Worm (Caenorhabditis elegans): ENCODE measurements around the gene C27D9.1.

Gene C27D9.1

ce11 chrII:4739984-4740462, 13.2 kb upstream of the C27D9.1 start, which contains the start of gene eas-1 (continued):
- TF ChIP-seq unc-30 (tag; optimal IDR thresholded peaks at IDR 0.05) (no peak), fkh-8 (tag; optimal IDR thresholded peaks at IDR 0.05) (peak; percentile 82), hpl-2 (GFP tag; optimal IDR thresholded peaks at IDR 0.05) (peak; percentile 47), C04F5.9 (tag; optimal IDR thresholded peaks at IDR 0.05) (peak; percentile 78), pax-3 (tag; optimal IDR thresholded peaks at IDR 0.05) (peak; percentile 87), skn-1 (tag; optimal IDR thresholded peaks at IDR 0.05) (peak; percentile 78), ceh-88 (GFP tag; IDR thresholded peaks at IDR 0.05) (peak; percentile 57; the same call in 1 of the 2 replicates), Y116A8C.19 (tag; optimal IDR thresholded peaks at IDR 0.05; ENCODE audit: borderline replicate concordance) (peak; percentile 52), nhr-47 (tag; optimal IDR thresholded peaks at IDR 0.05) (peak; percentile 92), nhr-12 (tag; optimal IDR thresholded peaks at IDR 0.05) (no peak), nhr-20 (tag; optimal IDR thresholded peaks at IDR 0.05) (peak; percentile 86), xbp-1 (tag; optimal IDR thresholded peaks at IDR 0.05) (peak; percentile 97), pag-3 (tag; optimal IDR thresholded peaks at IDR 0.05; ENCODE audit: borderline replicate concordance, insufficient read depth) (no peak), unc-130 (tag; optimal IDR thresholded peaks at IDR 0.05) (peak; percentile 18), snpc-4 (tag; optimal IDR thresholded peaks at IDR 0.05) (peak; percentile 67), lin-15B (tag; optimal IDR thresholded peaks at IDR 0.05) (peak; percentile 55), lir-3 (tag; optimal IDR thresholded peaks at IDR 0.05; ENCODE audit: poor library complexity) (peak; percentile 95), tlp-1 (tag; optimal IDR thresholded peaks at IDR 0.05) (no peak), nhr-85 (tag) (peak; percentile 88), rnt-1 (tag; optimal IDR thresholded peaks at IDR 0.05) (peak; percentile 98), ces-1 (GFP tag; optimal IDR thresholded peaks at IDR 0.05) (no peak), C16A3.4 (tag; optimal IDR thresholded peaks at IDR 0.05) (peak; percentile 71), elt-2 (tag; optimal IDR thresholded peaks at IDR 0.05) (peak; percentile 91), nhr-77 (tag; optimal IDR thresholded peaks at IDR 0.05) (no peak), fkh-4 (tag; optimal IDR thresholded peaks at IDR 0.05; ENCODE audit: borderline replicate concordance) (peak; percentile 86), jun-1 (tag; optimal IDR thresholded peaks at IDR 0.05) (peak; percentile 73), fos-1 (tag; optimal IDR thresholded peaks at IDR 0.05) (peak; percentile 52), egl-27 (tag; optimal IDR thresholded peaks at IDR 0.05) (no peak), zag-1 (tag; optimal IDR thresholded peaks at IDR 0.05) (no peak), zip-4 (GFP tag; optimal IDR thresholded peaks at IDR 0.05) (peak; percentile 10), swsn-7 (tag; optimal IDR thresholded peaks at IDR 0.05) (peak; percentile 79), irx-1 (tag; optimal IDR thresholded peaks at IDR 0.05) (peak; percentile 92), nhr-90 (tag; optimal IDR thresholded peaks at IDR 0.05; ENCODE audit: poor library complexity) (peak; percentile 90), mef-2 (tag; optimal IDR thresholded peaks at IDR 0.05) (peak; percentile 9), tbx-2 (tag; optimal IDR thresholded peaks at IDR 0.05) (peak; percentile 91), unc-62 (GFP tag; optimal IDR thresholded peaks at IDR 0.05) (no peak), aha-1 (tag; optimal IDR thresholded peaks at IDR 0.05) (no peak), vab-15 (tag; optimal IDR thresholded peaks at IDR 0.05) (peak; percentile 57), efl-1 (optimal IDR thresholded peaks at IDR 0.05) (peak; percentile 97 to 100), efl-1 (GFP tag; optimal IDR thresholded peaks at IDR 0.05 in 1 of 2) (peak; percentile 96 to 99), sox-4 (tag; optimal IDR thresholded peaks at IDR 0.05) (peak; percentile 87), ceh-82 (tag; optimal IDR thresholded peaks at IDR 0.05) (peak; percentile 62 to 79 (median 78)), snu-23 (GFP tag; optimal IDR thresholded peaks at IDR 0.05) (peak; percentile 86), mab-9 (GFP tag; IDR thresholded peaks at IDR 0.05) (peak; percentile 69), lin-13 (GFP tag; optimal IDR thresholded peaks at IDR 0.05) (peak; percentile 37), nhr-28 (tag; optimal IDR thresholded peaks at IDR 0.05) (no peak), fkh-10 (GFP tag; optimal IDR thresholded peaks at IDR 0.05) (peak; percentile 25), C34B4.2 (tag; optimal IDR thresholded peaks at IDR 0.05) (no peak), pqm-1 (tag; optimal IDR thresholded peaks at IDR 0.05) (no peak), ama-1 (optimal IDR thresholded peaks at IDR 0.05) (no peak), aly-2 (tag; optimal IDR thresholded peaks at IDR 0.05) (no peak), grh-1 (GFP tag; IDR thresholded peaks at IDR 0.05) (peak; percentile 61), F16B12.6 (tag; optimal IDR thresholded peaks at IDR 0.05) (peak; percentile 81), sptf-1 (tag; optimal IDR thresholded peaks at IDR 0.05) (no peak)
